Worm (Caenorhabditis elegans): Measurements from ENCODE around the gene lipl-7.

The lipl-7 gene

DNA sequence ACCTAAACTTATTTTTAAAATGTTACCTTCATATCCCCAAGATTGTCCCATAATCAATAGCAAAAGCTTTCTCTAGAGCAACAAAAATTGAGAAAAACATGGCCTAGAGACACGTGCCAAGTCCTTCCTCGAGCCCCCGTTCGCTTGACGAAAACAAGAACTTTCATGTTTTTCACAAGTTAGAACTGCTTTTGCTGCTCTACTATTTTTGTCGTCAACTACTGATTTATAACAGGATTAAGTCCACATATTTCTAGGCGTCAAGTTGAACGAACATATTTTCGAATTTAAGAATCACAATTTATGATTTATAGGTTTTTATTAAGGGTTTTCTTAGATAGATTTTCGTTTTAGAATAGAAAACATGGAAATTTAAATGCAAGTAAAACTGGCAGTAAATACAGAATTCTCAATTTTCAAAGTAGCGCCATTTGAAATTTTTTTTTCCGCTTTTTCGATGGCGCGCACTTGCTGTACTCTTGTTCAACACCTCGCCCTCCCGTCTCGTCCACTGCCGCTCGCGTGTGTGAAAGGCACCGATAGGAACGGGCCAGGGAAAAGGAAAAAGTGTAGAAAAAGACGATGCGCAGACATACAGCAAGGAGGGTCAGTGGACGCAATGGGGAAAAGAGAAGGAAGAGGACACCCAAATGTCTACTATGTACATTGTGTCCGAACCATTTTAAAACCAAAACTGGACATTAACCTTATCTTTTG, 42.7 kb upstream of the lipl-7 start, which contains the start of gene rad-51 (continued):
- TF ChIP-seq zag-1 (tag; optimal IDR thresholded peaks at IDR 0.05) = peak; percentile 41
- peak; percentile 46 for TF ChIP-seq lin-11 (tag; optimal IDR thresholded peaks at IDR 0.05)
- no peak for TF ChIP-seq sem-4 (tag; optimal IDR thresholded peaks at IDR 0.05)
- no peak for TF ChIP-seq nhr-77 (tag; optimal IDR thresholded peaks at IDR 0.05)
- peak; percentile 80 for TF ChIP-seq nhr-129 (tag; optimal IDR thresholded peaks at IDR 0.05)
- TF ChIP-seq lin-39 (tag; optimal IDR thresholded peaks at IDR 0.05) = no peak
- TF ChIP-seq C34F6.9 (tag; optimal IDR thresholded peaks at IDR 0.05) = peak; percentile 75
- no peak for TF ChIP-seq alr-1 (tag; optimal IDR thresholded peaks at IDR 0.05)
- no peak for TF ChIP-seq elt-3 (tag; optimal IDR thresholded peaks at IDR 0.05)
- TF ChIP-seq unc-62 (GFP tag; optimal IDR thresholded peaks at IDR 0.05) = no peak
- TF ChIP-seq ztf-11 (tag; optimal IDR thresholded peaks at IDR 0.05) = no peak
- no peak for TF ChIP-seq dmd-4 (tag; optimal IDR thresholded peaks at IDR 0.05)

DNA sequence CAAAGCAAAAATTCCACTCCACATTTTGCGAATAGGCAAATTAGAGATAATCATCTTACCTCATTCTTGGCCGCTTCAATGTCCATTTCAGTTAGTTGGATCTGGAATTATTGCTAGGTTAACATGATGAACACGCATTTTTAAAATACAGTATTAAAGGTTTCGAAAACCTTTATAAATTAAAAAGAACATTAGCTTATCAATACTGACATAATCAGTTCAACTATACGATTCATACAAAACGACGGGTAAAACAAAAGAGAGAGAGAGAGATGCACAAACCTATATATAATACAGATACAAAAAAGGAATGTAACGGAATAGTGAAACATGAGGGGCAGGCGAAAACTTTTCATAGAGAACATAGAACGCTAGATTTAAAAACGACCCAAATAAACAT, 39.9 kb upstream of the lipl-7 start, which contains the start of gene thk-1:
Gene thk-1, minus strand, starts transcription at position 101 of the 400 bp plus-strand sequence.
- TF ChIP-seq fos-1 (tag; optimal IDR thresholded peaks at IDR 0.05) (peak; percentile 47), nhr-10 (tag; optimal IDR thresholded peaks at IDR 0.05) (no peak)

- no peak for TF ChIP-seq peb-1 (tag; optimal IDR thresholded peaks at IDR 0.05)
- TF ChIP-seq nhr-12 (tag; optimal IDR thresholded peaks at IDR 0.05) = no peak
- no peak for TF ChIP-seq lin-39 (tag; optimal IDR thresholded peaks at IDR 0.05)
- no peak for TF ChIP-seq snpc-4 (tag; optimal IDR thresholded peaks at IDR 0.05)
- TF ChIP-seq egl-27 (tag; optimal IDR thresholded peaks at IDR 0.05) = no peak
- TF ChIP-seq nhr-6 (tag; optimal IDR thresholded peaks at IDR 0.05) = no peak
- TF ChIP-seq unc-39 (tag; optimal IDR thresholded peaks at IDR 0.05) = no peak
- TF ChIP-seq blmp-1 (tag; optimal IDR thresholded peaks at IDR 0.05; ENCODE audit: insufficient read depth) = no peak
- no peak for TF ChIP-seq alr-1 (tag; optimal IDR thresholded peaks at IDR 0.05)
- no peak for TF ChIP-seq ztf-1 (GFP tag; conservative IDR thresholded peaks at IDR 0.05)
- TF ChIP-seq ama-1 (optimal IDR thresholded peaks at IDR 0.05) = no peak
- no peak for TF ChIP-seq nhr-21 (tag; optimal IDR thresholded peaks at IDR 0.05)
- no peak for TF ChIP-seq gmeb-1 (tag; optimal IDR thresholded peaks at IDR 0.05)
- TF ChIP-seq mbf-1 (tag; optimal IDR thresholded peaks at IDR 0.05) = no peak
- no peak for TF ChIP-seq nhr-11 (tag; optimal IDR thresholded peaks at IDR 0.05)
- no peak for TF ChIP-seq ztf-11 (tag; optimal IDR thresholded peaks at IDR 0.05)
- TF ChIP-seq sem-4 (tag; optimal IDR thresholded peaks at IDR 0.05) = no peak
Observed at ce11 chrIV:10277716-10278115, 36.1 kb upstream of the lipl-7 start, which contains the start of gene Y43C5A.4. Y43C5A.4 (plus strand) TSS chrIV:10278016.

- no peak for TF ChIP-seq sma-9 (GFP tag; optimal IDR thresholded peaks at IDR 0.05)
- no peak for TF ChIP-seq sma-9 (tag; optimal IDR thresholded peaks at IDR 0.05)
- TF ChIP-seq aly-2 (tag; optimal IDR thresholded peaks at IDR 0.05) = no peak
- no peak for TF ChIP-seq nhr-11 (tag; optimal IDR thresholded peaks at IDR 0.05)
- TF ChIP-seq blmp-1 (tag; optimal IDR thresholded peaks at IDR 0.05; ENCODE audit: insufficient read depth) = no peak
Observed at ce11 chrIV:10276960-10277359, 35.3 kb upstream of the lipl-7 start, which contains the start of gene Y43C5A.7. Y43C5A.7 (plus strand) TSS chrIV:10277260.

ce11 chrIV:10275050-10275449, 33.4 kb upstream of the lipl-7 start:
- no peak for TF ChIP-seq snpc-4 (tag; optimal IDR thresholded peaks at IDR 0.05)
- TF ChIP-seq nhr-77 (tag; optimal IDR thresholded peaks at IDR 0.05) = no peak
- no peak for TF ChIP-seq lin-11 (tag; optimal IDR thresholded peaks at IDR 0.05)
- TF ChIP-seq nhr-11 (tag; optimal IDR thresholded peaks at IDR 0.05) = no peak
- TF ChIP-seq nhr-129 (tag; optimal IDR thresholded peaks at IDR 0.05) = no peak
- no peak for TF ChIP-seq sma-9 (GFP tag; optimal IDR thresholded peaks at IDR 0.05)
- TF ChIP-seq sma-9 (tag; optimal IDR thresholded peaks at IDR 0.05) = no peak
- no peak for TF ChIP-seq sma-3 (GFP tag; optimal IDR thresholded peaks at IDR 0.05)
- no peak for TF ChIP-seq nhr-21 (tag; optimal IDR thresholded peaks at IDR 0.05)
- no peak for TF ChIP-seq Y55F3AM.14 (GFP tag; optimal IDR thresholded peaks at IDR 0.05)
- no peak for TF ChIP-seq crh-2 (tag; optimal IDR thresholded peaks at IDR 0.05)
- no peak for TF ChIP-seq unc-62 (GFP tag; optimal IDR thresholded peaks at IDR 0.05)
- TF ChIP-seq fos-1 (tag; optimal IDR thresholded peaks at IDR 0.05) = no peak
- TF ChIP-seq ceh-82 (tag; optimal IDR thresholded peaks at IDR 0.05) = no peak
- no peak for TF ChIP-seq unc-39 (tag; optimal IDR thresholded peaks at IDR 0.05)
- TF ChIP-seq mdl-1 (tag; optimal IDR thresholded peaks at IDR 0.05) = no peak

Data from whole organism, L2 larva.